Worm (Caenorhabditis elegans) whole organism, young adult: ENCODE data around the gene gsr-1.

Experiments used
- B0035.1 ChIP-seq: sonication (generic microtip); optimal IDR thresholded peaks from 2 replicates; lab custom pipeline; 2016; ENCODE audit warnings: missing genetic modification characterization, mild to moderate bottlenecking, missing compliant biosample characterization, missing genotype, missing genetic modification reagents
- C06A6.2 ChIP-seq: fragments of 200-800 bp; sonication (Bioruptor generic); conservative IDR thresholded peaks from 2 replicates; pipeline ENCODE4 v1.3.6; 2022; ENCODE audit warnings: missing genetic modification characterization, missing compliant biosample characterization
- D2030.7 ChIP-seq: fragments of 200-800 bp; sonication (Bioruptor generic); IDR thresholded peaks from 2 replicates; pipeline ENCODE4 v1.3.6; 2022; ENCODE audit warnings: missing genetic modification reagents, missing genetic modification characterization, missing compliant biosample characterization
- F33H1.4 ChIP-seq: fragments of 200-800 bp; sonication (Bioruptor generic); IDR thresholded peaks from 2 replicates; pipeline ENCODE4 v1.3.6; 2022; ENCODE audit warnings: missing genetic modification reagents, missing genetic modification characterization, missing compliant biosample characterization
- F37B4.10 ChIP-seq: fragments of 200-800 bp; sonication (Bioruptor generic); IDR thresholded peaks from 2 replicates; pipeline ENCODE4 v1.3.6; 2022; ENCODE audit warnings: missing genetic modification characterization, missing compliant biosample characterization
- F39B2.1 ChIP-seq: fragments of 200-800 bp; sonication (Bioruptor generic); IDR thresholded peaks from 2 replicates; pipeline ENCODE4 v1.3.6; 2022; ENCODE audit warnings: missing genetic modification reagents, missing genetic modification characterization, missing compliant biosample characterization
- ZK185.1 ChIP-seq: sonication (generic microtip); optimal IDR thresholded peaks from 2 replicates; lab custom pipeline; 2016; ENCODE audit warnings: mild to moderate bottlenecking, missing genetic modification characterization, missing compliant biosample characterization; ENCODE audit not compliant: poor library complexity, severe bottlenecking
- akir-1 ChIP-seq: fragments of 200-800 bp; sonication (Bioruptor generic); optimal IDR thresholded peaks from 2 replicates; lab custom pipeline; 2018; ENCODE audit warnings: mild to moderate bottlenecking, missing genetic modification characterization, moderate library complexity, missing compliant biosample characterization
- atf-7 ChIP-seq: sonication (generic microtip); optimal IDR thresholded peaks from 2 replicates; lab custom pipeline; 2017; ENCODE audit warnings: mild to moderate bottlenecking, missing genetic modification characterization, missing compliant biosample characterization
- athp-1 ChIP-seq: sonication (generic microtip); optimal IDR thresholded peaks from 2 replicates; lab custom pipeline; 2017; ENCODE audit warnings: mild to moderate bottlenecking, missing genetic modification characterization, missing compliant biosample characterization
- cebp-1 ChIP-seq, 2 experiments: fragments of 200-800 bp in 1 of 2; sonication (Bioruptor generic) in 1 of 2; sonication (generic microtip) in 1 of 2; IDR thresholded peaks in 1 of 2; optimal IDR thresholded peaks in 1 of 2; 2 replicates each; pipeline versions ENCODE4 v1.3.6 to Lab custom; 2017 to 2022; ENCODE audit warnings: missing compliant biosample characterization in 2 of 2, missing genetic modification characterization in 2 of 2, mild to moderate bottlenecking in 1 of 2, missing genetic modification reagents in 1 of 2, moderate library complexity in 1 of 2
- ceh-100 ChIP-seq: fragments of 200-800 bp; sonication (Bioruptor generic); IDR thresholded peaks from 2 replicates; pipeline ENCODE4 v1.3.6; 2022; ENCODE audit warnings: missing genetic modification reagents, missing genetic modification characterization, missing compliant biosample characterization
- ceh-40 ChIP-seq: fragments of 200-800 bp; sonication (Bioruptor generic); IDR thresholded peaks from 2 replicates; pipeline ENCODE4 v1.3.6; 2022; ENCODE audit warnings: missing genetic modification characterization, missing compliant biosample characterization
- die-1 ChIP-seq: sonication (generic microtip); optimal IDR thresholded peaks from 2 replicates; lab custom pipeline; 2016; ENCODE audit warnings: missing genotype, mild to moderate bottlenecking, missing genetic modification characterization, missing compliant biosample characterization
- egl-18 ChIP-seq: fragments of 200-800 bp; sonication (Bioruptor generic); IDR thresholded peaks from 2 replicates; pipeline ENCODE4 v1.3.6; 2022; ENCODE audit warnings: missing genetic modification reagents, missing genetic modification characterization, missing compliant biosample characterization
- egrh-3 ChIP-seq: fragments of 200-800 bp; sonication (Bioruptor generic); IDR thresholded peaks from 2 replicates; pipeline ENCODE4 v1.3.6; 2022; ENCODE audit warnings: missing genetic modification reagents, missing genetic modification characterization, missing compliant biosample characterization
- ekl-4 ChIP-seq: fragments of 200-800 bp; sonication (Bioruptor generic); IDR thresholded peaks from 2 replicates; pipeline ENCODE4 v1.3.6; 2022; ENCODE audit warnings: missing genetic modification reagents, missing genetic modification characterization, missing compliant biosample characterization
- hmg-1.2 ChIP-seq: fragments of 200-800 bp; sonication (Bioruptor generic); IDR thresholded peaks from 2 replicates; pipeline ENCODE4 v1.3.6; 2022; ENCODE audit warnings: missing genetic modification reagents, missing genetic modification characterization, missing compliant biosample characterization
- hrde-1 ChIP-seq: sonication (generic microtip); optimal IDR thresholded peaks from 2 replicates; lab custom pipeline; 2016; ENCODE audit warnings: missing genetic modification characterization, mild to moderate bottlenecking, missing compliant biosample characterization, moderate library complexity, missing genotype, missing genetic modification reagents, borderline replicate concordance
- hsf-1 ChIP-seq: fragments of 200-800 bp; sonication (Bioruptor generic); IDR thresholded peaks from 2 replicates; pipeline ENCODE4 v1.3.6; 2022; ENCODE audit warnings: missing genetic modification reagents, missing genetic modification characterization, missing compliant biosample characterization
- lin-26 ChIP-seq: fragments of 200-800 bp; sonication (Bioruptor generic); IDR thresholded peaks from 2 replicates; pipeline ENCODE4 v1.3.6; 2022; ENCODE audit warnings: missing genetic modification reagents, missing genetic modification characterization, missing compliant biosample characterization
- lin-54 ChIP-seq: fragments of 200-800 bp; sonication (Bioruptor generic); optimal IDR thresholded peaks from 2 replicates; lab custom pipeline; 2018; ENCODE audit warnings: mild to moderate bottlenecking, missing genetic modification characterization, missing compliant biosample characterization
- lsl-1 ChIP-seq: fragments of 200-800 bp; sonication (Bioruptor generic); optimal IDR thresholded peaks from 2 replicates; lab custom pipeline; 2018; ENCODE audit warnings: mild to moderate bottlenecking, missing genetic modification characterization, moderate library complexity, missing compliant biosample characterization
- madf-3 ChIP-seq: fragments of 200-800 bp; sonication (Bioruptor generic); IDR thresholded peaks from 2 replicates; pipeline ENCODE4 v1.3.6; 2022; ENCODE audit warnings: missing genetic modification reagents, missing genetic modification characterization, missing compliant biosample characterization
- mcd-1 ChIP-seq: fragments of 200-800 bp; sonication (Bioruptor generic); IDR thresholded peaks from 2 replicates; pipeline ENCODE4 v1.3.6; 2022; ENCODE audit warnings: missing genetic modification reagents, missing genetic modification characterization, missing compliant biosample characterization
- mel-28 ChIP-seq: sonication (generic microtip); optimal IDR thresholded peaks from 2 replicates; lab custom pipeline; 2016; ENCODE audit warnings: borderline replicate concordance, mild to moderate bottlenecking, missing genetic modification characterization, missing compliant biosample characterization
- nfyb-1 ChIP-seq: fragments of 200-800 bp; sonication (Bioruptor generic); IDR thresholded peaks from 2 replicates; pipeline ENCODE4 v1.3.6; 2022; ENCODE audit warnings: missing genetic modification reagents, missing genetic modification characterization, missing compliant biosample characterization
- nhr-179 ChIP-seq: sonication (generic microtip); optimal IDR thresholded peaks from 2 replicates; lab custom pipeline; 2016; ENCODE audit warnings: mild to moderate bottlenecking, missing genetic modification characterization, missing compliant biosample characterization
- repo-1 ChIP-seq: sonication (generic microtip); optimal IDR thresholded peaks from 2 replicates; lab custom pipeline; 2017; ENCODE audit warnings: mild to moderate bottlenecking, missing genetic modification characterization, missing compliant biosample characterization
- sea-2 ChIP-seq: fragments of 200-800 bp; sonication (Bioruptor generic); IDR thresholded peaks from 2 replicates; pipeline ENCODE4 v1.3.6; 2022; ENCODE audit warnings: missing genetic modification characterization, missing compliant biosample characterization
- snpc-1.1 ChIP-seq: sonication (generic microtip); optimal IDR thresholded peaks from 2 replicates; lab custom pipeline; 2017; ENCODE audit warnings: missing genetic modification characterization, mild to moderate bottlenecking, missing compliant biosample characterization, antibody characterized with exemption, moderate library complexity, missing genotype, missing genetic modification reagents; ENCODE audit not compliant: insufficient read depth
- snpc-1.3 ChIP-seq: sonication (generic microtip); optimal IDR thresholded peaks from 2 replicates; lab custom pipeline; 2017; ENCODE audit warnings: missing genetic modification characterization, mild to moderate bottlenecking, missing compliant biosample characterization, antibody characterized with exemption, moderate library complexity, missing genotype, missing genetic modification reagents; ENCODE audit not compliant: insufficient read depth
- snpc-3.4 ChIP-seq: sonication (generic microtip); optimal IDR thresholded peaks from 2 replicates; lab custom pipeline; 2017; ENCODE audit warnings: missing genetic modification characterization, mild to moderate bottlenecking, missing compliant biosample characterization, antibody characterized with exemption, moderate library complexity, missing genotype, missing genetic modification reagents
- snpc-4 ChIP-seq, 5 experiments: fragments of 150-350 bp in 1 of 5; sonication (generic microtip) in 4 of 5; optimal IDR thresholded peaks; 2 replicates each; lab custom pipeline; 2014 to 2018; ENCODE audit warnings: missing genetic modification characterization in 5 of 5, missing biosample characterization in 3 of 5, antibody characterized with exemption in 2 of 5, mild to moderate bottlenecking in 2 of 5, missing compliant biosample characterization in 2 of 5, missing genotype in 2 of 5, moderate library complexity in 2 of 5, missing genetic modification reagents in 1 of 5
- zim-3 ChIP-seq: sonication (generic microtip); optimal IDR thresholded peaks from 2 replicates; lab custom pipeline; 2017; ENCODE audit warnings: mild to moderate bottlenecking, missing genetic modification characterization, moderate library complexity, missing compliant biosample characterization
- ztf-18 ChIP-seq: sonication (generic microtip); optimal IDR thresholded peaks from 2 replicates; lab custom pipeline; 2016; ENCODE audit warnings: missing genotype, mild to moderate bottlenecking, missing genetic modification characterization, missing compliant biosample characterization
- ztf-25 ChIP-seq: fragments of 200-800 bp; sonication (Bioruptor generic); IDR thresholded peaks from 2 replicates; pipeline ENCODE4 v1.3.6; 2022; ENCODE audit warnings: missing genetic modification reagents, missing genetic modification characterization, missing compliant biosample characterization
- ztf-3 ChIP-seq: fragments of 200-800 bp; sonication (Bioruptor generic); optimal IDR thresholded peaks from 2 replicates; lab custom pipeline; 2018; ENCODE audit warnings: mild to moderate bottlenecking, missing genetic modification characterization, missing compliant biosample characterization

gsr-1 gene

ce11 chrIII:3697181-3697580, 46.5 kb downstream of the gsr-1 start:
- TF ChIP-seq mcd-1 (GFP tag; lab: Robert Waterston, UW): peak; percentile 72
- peak; percentile 41 for TF ChIP-seq hmg-1.2 (GFP tag; lab: Robert Waterston, UW)
- peak; percentile 90 for TF ChIP-seq hsf-1 (GFP tag; lab: Robert Waterston, UW)
- peak; percentile 58 for TF ChIP-seq ztf-18 (tag; lab: Kevin White, UChicago)

DNA sequence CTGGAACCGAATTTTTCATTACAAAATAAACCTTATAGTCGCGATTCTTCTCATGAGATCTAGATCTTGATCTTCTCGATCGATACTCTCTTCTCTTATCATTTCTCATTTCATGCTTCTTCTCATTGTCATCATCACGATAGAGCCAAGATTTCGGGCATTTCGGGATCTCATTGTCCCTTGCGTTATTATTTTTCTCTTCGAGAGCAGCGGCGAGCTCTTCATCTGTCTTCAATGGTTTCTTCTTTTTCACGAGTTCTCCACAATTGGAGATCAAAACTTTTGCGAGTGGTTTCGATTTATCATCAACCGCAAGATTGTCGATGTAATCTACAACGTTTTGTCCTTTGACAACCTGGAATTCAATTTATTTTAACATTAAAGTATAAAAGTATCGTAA, 47.7 kb downstream of the gsr-1 start:
- TF ChIP-seq ztf-25 (GFP tag; lab: Robert Waterston, UW) (no peak), sea-2 (no peak), lin-26 (GFP tag; lab: Robert Waterston, UW) (no peak), nfyb-1 (GFP tag; lab: Robert Waterston, UW) (no peak)
- TF ChIP-seq, all 124 proteins: peak for 0

- no peak for TF ChIP-seq zim-3 (tag; lab: Kevin White, UChicago)
- peak; percentile 37 for TF ChIP-seq ztf-3 (GFP tag; lab: Kevin White, UChicago)
- no peak for TF ChIP-seq B0035.1 (tag; lab: Kevin White, UChicago)
- TF ChIP-seq egrh-3: no peak
- TF ChIP-seq F37B4.10 (GFP tag; lab: Robert Waterston, UW): no peak
- TF ChIP-seq cebp-1 (GFP tag; IDR thresholded peaks at IDR 0.05; lab: Robert Waterston, UW): no peak
- peak; percentile 3 for TF ChIP-seq cebp-1 (tag; optimal IDR thresholded peaks at IDR 0.05; lab: Kevin White, UChicago)
- TF ChIP-seq ztf-25 (GFP tag; lab: Robert Waterston, UW): no peak
- TF ChIP-seq ekl-4 (GFP tag; lab: Robert Waterston, UW): peak; percentile 56; the same call in 1 of the 2 replicates
- peak; percentile 32 for TF ChIP-seq lin-54 (GFP tag; lab: Kevin White, UChicago)
- peak; percentile 3 for TF ChIP-seq hrde-1
- no peak for TF ChIP-seq snpc-1.1 (tag; lab: Kevin White, UChicago)
- TF ChIP-seq nhr-179 (tag; lab: Kevin White, UChicago): no peak
- TF ChIP-seq F39B2.1: 0 out of 2 replicates have a peak, but pooled peaks have one; percentile 21
- peak; percentile 33 for TF ChIP-seq athp-1 (tag; lab: Kevin White, UChicago)
- TF ChIP-seq madf-3 (GFP tag; lab: Robert Waterston, UW): no peak
- TF ChIP-seq lsl-1 (GFP tag; lab: Kevin White, UChicago): no peak
- 0 out of 2 replicates have a peak, but pooled peaks have one; percentile 20 for TF ChIP-seq hsf-1 (GFP tag; lab: Robert Waterston, UW)
These were observed 48.6 kb downstream of the gsr-1 start, which contains the start of gene cyn-9 for ce11 chrIII:3699275-3699674. Gene cyn-9 (minus strand): TSS chrIII:3699640.

DNA sequence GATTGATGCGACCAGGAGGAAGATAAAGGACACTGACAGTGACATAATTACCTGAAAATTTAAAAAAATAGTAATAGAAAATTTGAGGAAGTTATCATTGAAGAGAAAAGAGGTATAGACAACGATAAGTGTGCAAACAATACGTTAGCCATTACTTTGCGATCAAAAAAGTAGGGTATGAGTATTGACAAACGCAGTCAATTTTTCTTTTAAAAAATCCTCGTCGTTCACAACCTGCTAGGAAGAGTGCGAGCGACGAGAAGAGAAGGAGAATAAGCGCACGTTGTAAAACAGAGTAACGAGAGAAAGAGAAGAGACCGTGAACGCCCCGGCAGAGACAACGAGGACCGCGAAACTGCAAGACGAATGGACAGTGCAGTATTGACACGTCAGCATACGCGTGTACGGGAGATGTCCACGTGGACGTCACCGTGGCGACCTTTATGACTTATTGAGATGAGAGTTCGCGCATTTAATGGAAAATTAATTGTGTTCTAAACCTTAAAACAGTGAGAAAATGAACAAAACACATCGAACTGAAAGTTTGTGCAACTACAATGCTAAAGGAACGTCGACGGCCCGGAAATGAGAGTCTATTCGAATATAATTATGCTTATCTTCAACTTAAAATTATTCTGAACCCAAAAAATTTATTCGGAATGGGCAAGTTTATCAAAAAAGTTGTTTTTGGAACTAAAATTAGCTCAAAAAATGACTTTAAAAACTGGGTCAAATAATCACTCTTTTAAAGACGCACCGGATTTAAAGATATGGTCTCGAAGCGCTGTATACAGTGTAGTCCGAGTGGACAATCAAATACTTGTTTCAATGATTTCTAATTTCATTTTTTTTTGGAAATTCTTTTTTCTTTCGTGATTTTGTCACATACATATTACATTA, 51.0 kb downstream of the gsr-1 start, which contains the start of the genes pdi-1 and C14B1.2:
TSS of gene pdi-1 (minus strand) at position 51 of the 900 bp plus-strand sequence.
TSS of gene C14B1.2 (plus strand) at position 850 of the 900 bp plus-strand sequence.
- TF ChIP-seq nfyb-1 (GFP tag; lab: Robert Waterston, UW) (0 out of 2 replicates have a peak, but pooled peaks have one; percentile 58), B0035.1 (tag; lab: Kevin White, UChicago) (no peak), egl-18 (GFP tag; lab: Robert Waterston, UW) (no peak), C06A6.2 (GFP tag; lab: Robert Waterston, UW) (no peak), die-1 (tag; lab: Kevin White, UChicago) (no peak), snpc-3.4 (tag; lab: Kevin White, UChicago) (no peak), F33H1.4 (peak; percentile 56), ceh-40 (GFP tag; lab: Robert Waterston, UW) (no peak), akir-1 (no peak), ceh-100 (GFP tag; lab: Robert Waterston, UW) (no peak; the same call in 1 of the 2 replicates), D2030.7 (peak; percentile 18; the same call in 1 of the 2 replicates), ZK185.1 (tag; lab: Kevin White, UChicago) (no peak), snpc-4 (GFP tag; optimal IDR thresholded peaks at IDR 0.05; lab: Kevin White, UChicago) (no peak), snpc-4 (tag; optimal IDR thresholded peaks at IDR 0.05; lab: Kevin White, UChicago) (peak in 2 of 4 experiments; percentile 28 to 35), snpc-1.3 (tag; lab: Kevin White, UChicago) (no peak), hsf-1 (GFP tag; lab: Robert Waterston, UW) (no peak), athp-1 (tag; lab: Kevin White, UChicago) (no peak), atf-7 (tag; lab: Kevin White, UChicago) (no peak), mel-28 (tag; lab: Kevin White, UChicago) (no peak), repo-1 (no peak)
